Worm (Caenorhabditis elegans) whole organism, L3 larva: ENCODE data around the gene pfkb-1.2.

Source experiments
- ama-1 ChIP-seq: fragments of 150-350 bp; optimal IDR thresholded peaks from 2 replicates; lab custom pipeline; 2018
- ceh-16 ChIP-seq: sonication (generic microtip); optimal IDR thresholded peaks from 2 replicates; lab custom pipeline; 2017; ENCODE audit warnings: missing biosample characterization, missing genetic modification characterization
- egl-27 ChIP-seq: sonication (generic microtip); optimal IDR thresholded peaks from 4 replicates; lab custom pipeline; 2017; ENCODE audit warnings: missing biosample characterization, missing genetic modification reagents, missing genetic modification characterization
- elt-1 ChIP-seq: fragments of 150-350 bp; optimal IDR thresholded peaks from 2 replicates; lab custom pipeline; 2014; ENCODE audit warnings: missing biosample characterization, missing genetic modification characterization
- elt-2 ChIP-seq: sonication (generic microtip); optimal IDR thresholded peaks from 2 replicates; lab custom pipeline; 2016; ENCODE audit warnings: missing genetic modification reagents, mild to moderate bottlenecking, missing genetic modification characterization, missing compliant biosample characterization
- fos-1 ChIP-seq: fragments of 150-350 bp; optimal IDR thresholded peaks from 2 replicates; lab custom pipeline; 2014; ENCODE audit warnings: missing biosample characterization, missing genetic modification characterization
- jun-1 ChIP-seq: fragments of 150-350 bp; optimal IDR thresholded peaks from 2 replicates; lab custom pipeline; 2014; ENCODE audit warnings: missing biosample characterization, missing genetic modification reagents, missing genetic modification characterization
- lin-39 ChIP-seq: fragments of 150-350 bp; optimal IDR thresholded peaks from 2 replicates; lab custom pipeline; 2018; ENCODE audit warnings: missing biosample characterization, missing genetic modification reagents, missing genetic modification characterization
- nfya-1 ChIP-seq: sonication (generic microtip); optimal IDR thresholded peaks from 2 replicates; lab custom pipeline; 2017; ENCODE audit warnings: missing genetic modification characterization, mild to moderate bottlenecking, missing compliant biosample characterization, antibody characterized with exemption, moderate library complexity; ENCODE audit not compliant: insufficient read depth
- nhr-11 ChIP-seq: fragments of 150-350 bp; optimal IDR thresholded peaks from 2 replicates; lab custom pipeline; 2014; ENCODE audit warnings: missing biosample characterization, missing genetic modification characterization
- nhr-77 ChIP-seq: fragments of 150-350 bp; optimal IDR thresholded peaks from 2 replicates; lab custom pipeline; 2014; ENCODE audit warnings: missing biosample characterization, missing genetic modification characterization
- skn-1 ChIP-seq: fragments of 150-350 bp; optimal IDR thresholded peaks from 2 replicates; lab custom pipeline; 2014; ENCODE audit warnings: missing biosample characterization, missing genetic modification characterization
- unc-39 ChIP-seq: sonication (generic microtip); optimal IDR thresholded peaks from 4 replicates; lab custom pipeline; 2017; ENCODE audit warnings: missing biosample characterization, missing genetic modification characterization

DNA sequence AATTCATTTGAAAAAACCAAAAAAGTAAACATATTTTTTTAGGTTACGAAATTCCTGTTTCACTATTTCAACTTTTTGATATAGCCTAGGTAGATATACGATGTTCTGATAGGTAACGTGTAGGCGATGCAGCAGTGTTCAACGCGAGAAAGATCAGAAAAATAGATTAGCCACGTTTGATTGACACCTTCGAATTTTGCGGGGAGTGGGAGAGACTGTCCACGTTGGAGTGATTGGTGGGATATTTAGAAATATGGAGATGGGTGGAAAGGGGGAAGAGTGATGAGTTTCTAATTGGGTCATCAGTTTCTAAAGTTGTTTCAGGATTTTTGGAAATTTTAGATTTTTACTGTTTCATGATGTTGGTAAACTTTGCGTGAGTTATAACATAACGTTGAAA is 18.6 kb upstream of the pfkb-1.2 start:
- TF ChIP-seq nfya-1 (tag; lab: Kevin White, UChicago) (no peak), nhr-77 (tag; lab: Kevin White, UChicago) (no peak), elt-1 (tag; lab: Kevin White, UChicago) (no peak), unc-39 (tag; lab: Kevin White, UChicago) (no peak), ama-1 (lab: Kevin White, UChicago) (no peak), ceh-16 (tag; lab: Kevin White, UChicago) (no peak), elt-2 (tag; lab: Kevin White, UChicago) (no peak), lin-39 (tag; lab: Kevin White, UChicago) (no peak), fos-1 (no peak), jun-1 (no peak), skn-1 (tag; lab: Kevin White, UChicago) (no peak), egl-27 (tag; lab: Kevin White, UChicago) (no peak), nhr-11 (tag; lab: Kevin White, UChicago) (no peak)
